Fruit fly (Drosophila melanogaster): ENCODE data around the gene slp2.

The slp2 gene

DNA sequence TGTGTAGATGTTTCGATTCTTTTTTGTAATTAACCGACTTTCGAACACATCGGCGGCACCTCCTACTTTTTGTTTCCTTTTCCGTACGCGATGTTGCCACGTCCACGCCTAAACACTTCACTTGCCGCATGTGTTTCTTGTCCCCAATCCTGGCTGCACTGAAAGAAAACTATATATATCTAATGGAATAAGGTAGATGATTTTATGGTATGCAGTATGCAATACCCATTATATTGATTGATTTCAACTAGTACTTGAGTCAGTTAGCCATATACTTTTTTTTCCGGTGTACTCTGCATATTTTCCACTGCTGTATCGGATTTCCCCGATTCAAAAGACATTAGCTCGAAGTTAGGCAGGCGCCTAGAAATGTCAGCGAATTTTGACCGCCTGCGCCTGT is 17.7 kb upstream of the slp2 start (continued):
- TF ChIP-seq CG15601 (tag; optimal IDR thresholded peaks at IDR 0.05) (no peak), CG2129 (GFP tag; IDR thresholded peaks at IDR 0.05; ENCODE audit: partially characterized antibody) (no peak), dimm (GFP tag; IDR thresholded peaks at IDR 0.05) (no peak), CG18599 (GFP tag; optimal IDR thresholded peaks at IDR 0.05) (no peak), CG12744 (GFP tag; optimal IDR thresholded peaks at IDR 0.05) (no peak), CG15479 (GFP tag; optimal IDR thresholded peaks at IDR 0.05) (no peak), jumu (GFP tag; optimal IDR thresholded peaks at IDR 0.05) (no peak), cwo (GFP tag; optimal IDR thresholded peaks at IDR 0.05) (no peak), CG14710 (tag; optimal IDR thresholded peaks at IDR 0.05) (peak; percentile 40), CG2712 (tag; optimal IDR thresholded peaks at IDR 0.05) (peak; percentile 60), disco-r (GFP tag; optimal IDR thresholded peaks at IDR 0.05) (no peak), trem (tag; optimal IDR thresholded peaks at IDR 0.05) (no peak), B-H1 (GFP tag; IDR thresholded peaks at IDR 0.05) (no peak), Tbp (GFP tag; optimal IDR thresholded peaks at IDR 0.05) (no peak), CG3065 (GFP tag; optimal IDR thresholded peaks at IDR 0.05) (no peak), Ets65A (GFP tag) (no peak), Opbp (GFP tag; IDR thresholded peaks at IDR 0.05; ENCODE audit: partially characterized antibody) (no peak), CG2678 (tag; optimal IDR thresholded peaks at IDR 0.05) (no peak), corto (GFP tag; optimal IDR thresholded peaks at IDR 0.05) (no peak), chif (GFP tag; optimal IDR thresholded peaks at IDR 0.05) (peak in 1 of 2 experiments; percentile 70), chm (GFP tag; IDR thresholded peaks at IDR 0.05) (no peak; the same call in 1 of the 2 replicates), MBD-R2 (GFP tag; IDR thresholded peaks at IDR 0.05) (no peak), ATbp (GFP tag; optimal IDR thresholded peaks at IDR 0.05) (no peak), CG7963 (GFP tag; IDR thresholded peaks at IDR 0.05; ENCODE audit: partially characterized antibody) (no peak), Lim3 (GFP tag; IDR thresholded peaks at IDR 0.05) (no peak), CG3847 (GFP tag; IDR thresholded peaks at IDR 0.05) (no peak), Dbx (GFP tag; IDR thresholded peaks at IDR 0.05) (no peak), sob (GFP tag; IDR thresholded peaks at IDR 0.05) (no peak), CG18619 (GFP tag; optimal IDR thresholded peaks at IDR 0.05) (no peak), chinmo (GFP tag; IDR thresholded peaks at IDR 0.05; ENCODE audit: partially characterized antibody) (no peak), CG1233 (GFP tag; optimal IDR thresholded peaks at IDR 0.05) (no peak), Jarid2 (GFP tag; optimal IDR thresholded peaks at IDR 0.05) (no peak), H2.0 (GFP tag; IDR thresholded peaks at IDR 0.05) (no peak), HLHmδ (GFP tag; optimal IDR thresholded peaks at IDR 0.05) (no peak), NK7.1 (GFP tag; optimal IDR thresholded peaks at IDR 0.05) (no peak), Ravus (GFP tag; IDR thresholded peaks at IDR 0.05) (no peak), CG10321 (GFP tag; IDR thresholded peaks at IDR 0.05) (no peak), Spps (tag; optimal IDR thresholded peaks at IDR 0.05) (no peak), CG31224 (GFP tag; IDR thresholded peaks at IDR 0.05) (no peak), gcm2 (GFP tag; optimal IDR thresholded peaks at IDR 0.05) (no peak), kay (GFP tag; optimal IDR thresholded peaks at IDR 0.05) (no peak), tio (GFP tag; optimal IDR thresholded peaks at IDR 0.05) (no peak), HLH3B (GFP tag; IDR thresholded peaks at IDR 0.05) (no peak), nmo (GFP tag; optimal IDR thresholded peaks at IDR 0.05) (peak; percentile 11), nom (GFP tag; optimal IDR thresholded peaks at IDR 0.05) (no peak), Dad (GFP tag; optimal IDR thresholded peaks at IDR 0.05) (no peak), Dref (GFP tag; IDR thresholded peaks at IDR 0.05) (no peak), CG6175 (GFP tag; IDR thresholded peaks at IDR 0.05) (no peak), CG13624 (GFP tag; optimal IDR thresholded peaks at IDR 0.05) (no peak), CG6654 (GFP tag; optimal IDR thresholded peaks at IDR 0.05) (no peak), Abd-B (GFP tag; optimal IDR thresholded peaks at IDR 0.05) (no peak), CG6272 (GFP tag; IDR thresholded peaks at IDR 0.05) (no peak)
